Worm (Caenorhabditis elegans) whole organism, midembryonic: Measurements from ENCODE around the gene ugt-2.

Experiments used
- T22C8.4 ChIP-seq: fragments of 200-800 bp; sonication (Bioruptor generic); IDR thresholded peaks from 2 replicates; pipeline ENCODE4 v1.3.6; 2022; ENCODE audit warnings: missing genetic modification characterization, missing compliant biosample characterization
- cog-1 ChIP-seq: sonication (generic microtip); optimal IDR thresholded peaks from 2 replicates; lab custom pipeline; 2016; ENCODE audit warnings: missing genetic modification characterization, missing compliant biosample characterization
- flt-1 ChIP-seq: fragments of 200-800 bp; sonication (Bioruptor generic); IDR thresholded peaks from 2 replicates; pipeline ENCODE4 v1.3.6; 2022; ENCODE audit warnings: missing genetic modification characterization, missing compliant biosample characterization
- klf-2 ChIP-seq: fragments of 200-800 bp; sonication (Bioruptor generic); conservative IDR thresholded peaks from 2 replicates; pipeline ENCODE4 v1.3.6; 2022; ENCODE audit warnings: missing genetic modification reagents, missing genetic modification characterization, missing compliant biosample characterization
- med-1 ChIP-seq: sonication (generic microtip); optimal IDR thresholded peaks from 2 replicates; lab custom pipeline; 2017; ENCODE audit warnings: missing genetic modification characterization, mild to moderate bottlenecking, missing compliant biosample characterization, antibody characterized with exemption, missing genetic modification reagents; ENCODE audit not compliant: insufficient read depth
- ref-1 ChIP-seq: fragments of 200-800 bp; sonication (Bioruptor generic); conservative IDR thresholded peaks from 2 replicates; pipeline ENCODE4 v1.3.6; 2022; ENCODE audit warnings: missing genetic modification reagents, missing genetic modification characterization, missing compliant biosample characterization
- tab-1 ChIP-seq: fragments of 200-800 bp; sonication (Bioruptor generic); IDR thresholded peaks from 2 replicates; pipeline ENCODE4 v1.3.6; 2022; ENCODE audit warnings: missing genetic modification characterization, missing compliant biosample characterization
- ztf-23 ChIP-seq: fragments of 200-800 bp; sonication (Bioruptor generic); IDR thresholded peaks from 2 replicates; pipeline ENCODE4 v1.3.6; 2022; ENCODE audit warnings: missing genetic modification reagents, missing genetic modification characterization, missing compliant biosample characterization
- ztf-29 ChIP-seq: fragments of 200-800 bp; sonication (Bioruptor generic); IDR thresholded peaks from 2 replicates; pipeline ENCODE4 v1.3.6; 2022; ENCODE audit warnings: missing genetic modification reagents, missing genetic modification characterization, missing compliant biosample characterization

The ugt-2 gene

ce11 chrV:10416925-10417324 lies 18.3 kb downstream of the ugt-2 start, which contains the start of gene F15H10.10:
F15H10.10 (minus strand) TSS chrV:10417025.
- TF ChIP-seq ztf-23 (GFP tag; lab: Robert Waterston, UW) (no peak), flt-1 (GFP tag; lab: Robert Waterston, UW) (no peak)

ce11 chrV:10418961-10419360 lies 20.4 kb downstream of the ugt-2 start, which contains the start of gene F15H10.5:
F15H10.5 (minus strand) TSS chrV:10419061.
- TF ChIP-seq klf-2 (no peak), ref-1 (GFP tag; lab: Robert Waterston, UW) (no peak), ztf-23 (GFP tag; lab: Robert Waterston, UW) (no peak), flt-1 (GFP tag; lab: Robert Waterston, UW) (no peak), tab-1 (no peak), ztf-29 (GFP tag; lab: Robert Waterston, UW) (no peak), med-1 (GFP tag; lab: Kevin White, UChicago) (no peak)

- TF ChIP-seq tab-1, result no peak
- no peak for TF ChIP-seq cog-1 (tag; lab: Kevin White, UChicago)
- TF ChIP-seq klf-2, result no peak
Observed at ce11 chrV:10421802-10422201, 23.2 kb downstream of the ugt-2 start, which contains the start of gene col-13. col-13 (minus strand) TSS chrV:10421902.

ce11 chrV:10423511-10423910 lies 24.9 kb downstream of the ugt-2 start:
- TF ChIP-seq ztf-23 (GFP tag; lab: Robert Waterston, UW) (no peak), T22C8.4 (GFP tag; lab: Robert Waterston, UW) (no peak), cog-1 (tag; lab: Kevin White, UChicago) (no peak), ztf-29 (GFP tag; lab: Robert Waterston, UW) (no peak), med-1 (GFP tag; lab: Kevin White, UChicago) (no peak), klf-2 (no peak), flt-1 (GFP tag; lab: Robert Waterston, UW) (no peak), ref-1 (GFP tag; lab: Robert Waterston, UW) (no peak), tab-1 (no peak)

ce11 chrV:10425098-10425497 lies 26.5 kb downstream of the ugt-2 start, which contains the start of gene col-12:
col-12 (minus strand) TSS chrV:10425198.
- TF ChIP-seq ref-1 (GFP tag; lab: Robert Waterston, UW) (no peak), ztf-23 (GFP tag; lab: Robert Waterston, UW) (no peak), klf-2 (no peak), cog-1 (tag; lab: Kevin White, UChicago) (no peak), tab-1 (no peak), ztf-29 (GFP tag; lab: Robert Waterston, UW) (no peak), med-1 (GFP tag; lab: Kevin White, UChicago) (no peak), flt-1 (GFP tag; lab: Robert Waterston, UW) (no peak), T22C8.4 (GFP tag; lab: Robert Waterston, UW) (no peak)

- TF ChIP-seq flt-1 (GFP tag; lab: Robert Waterston, UW) (no peak), cog-1 (tag; lab: Kevin White, UChicago) (no peak), tab-1 (no peak), ref-1 (GFP tag; lab: Robert Waterston, UW) (no peak), ztf-29 (GFP tag; lab: Robert Waterston, UW) (no peak), med-1 (GFP tag; lab: Kevin White, UChicago) (no peak), ztf-23 (GFP tag; lab: Robert Waterston, UW) (no peak)
Observed at ce11 chrV:10426253-10426652, 27.7 kb downstream of the ugt-2 start, which contains the start of gene apc-10. apc-10 (minus strand) TSS chrV:10426353.

ce11 chrV:10428608-10429007 lies 30.0 kb downstream of the ugt-2 start, which contains the start of gene tag-314:
tag-314 (minus strand) TSS chrV:10428708.
- no peak for TF ChIP-seq tab-1
- no peak for TF ChIP-seq med-1 (GFP tag; lab: Kevin White, UChicago)
- no peak for TF ChIP-seq flt-1 (GFP tag; lab: Robert Waterston, UW)
- no peak for TF ChIP-seq ref-1 (GFP tag; lab: Robert Waterston, UW)
- TF ChIP-seq klf-2, result no peak
- TF ChIP-seq ztf-29 (GFP tag; lab: Robert Waterston, UW), result no peak
- no peak for TF ChIP-seq cog-1 (tag; lab: Kevin White, UChicago)
- no peak for TF ChIP-seq ztf-23 (GFP tag; lab: Robert Waterston, UW)
- no peak for TF ChIP-seq T22C8.4 (GFP tag; lab: Robert Waterston, UW)

- TF ChIP-seq klf-2 (no peak), med-1 (GFP tag; lab: Kevin White, UChicago) (no peak), tab-1 (no peak), T22C8.4 (GFP tag; lab: Robert Waterston, UW) (no peak), ztf-29 (GFP tag; lab: Robert Waterston, UW) (no peak), flt-1 (GFP tag; lab: Robert Waterston, UW) (no peak), ref-1 (GFP tag; lab: Robert Waterston, UW) (no peak), cog-1 (tag; lab: Kevin White, UChicago) (no peak), ztf-23 (GFP tag; lab: Robert Waterston, UW) (no peak)
Observed at ce11 chrV:10432607-10433006, 34.0 kb downstream of the ugt-2 start.

- no peak for TF ChIP-seq klf-2
- TF ChIP-seq ztf-23 (GFP tag; lab: Robert Waterston, UW), result no peak
- no peak for TF ChIP-seq ztf-29 (GFP tag; lab: Robert Waterston, UW)
- no peak for TF ChIP-seq T22C8.4 (GFP tag; lab: Robert Waterston, UW)
- no peak for TF ChIP-seq med-1 (GFP tag; lab: Kevin White, UChicago)
- no peak for TF ChIP-seq cog-1 (tag; lab: Kevin White, UChicago)
- no peak for TF ChIP-seq tab-1
- no peak for TF ChIP-seq flt-1 (GFP tag; lab: Robert Waterston, UW)
Observed at ce11 chrV:10433721-10434120, 35.1 kb downstream of the ugt-2 start, which contains the start of gene Y32F6A.4. Y32F6A.4 (minus strand) TSS chrV:10434067.

ce11 chrV:10435198-10435597 lies 36.6 kb downstream of the ugt-2 start:
- no peak for TF ChIP-seq ref-1 (GFP tag; lab: Robert Waterston, UW)
- TF ChIP-seq cog-1 (tag; lab: Kevin White, UChicago), result no peak
- no peak for TF ChIP-seq ztf-29 (GFP tag; lab: Robert Waterston, UW)
- TF ChIP-seq T22C8.4 (GFP tag; lab: Robert Waterston, UW), result no peak
- no peak for TF ChIP-seq flt-1 (GFP tag; lab: Robert Waterston, UW)
- TF ChIP-seq klf-2, result no peak
- no peak for TF ChIP-seq tab-1
- no peak for TF ChIP-seq med-1 (GFP tag; lab: Kevin White, UChicago)
- no peak for TF ChIP-seq ztf-23 (GFP tag; lab: Robert Waterston, UW)
